Worm (Caenorhabditis elegans) whole organism, early embryonic: Measurements from ENCODE around the gene ins-32.

Source experiments
- B0310.2 ChIP-seq: sonication (generic microtip); optimal IDR thresholded peaks from 2 replicates; lab custom pipeline; 2016; ENCODE audit warnings: mild to moderate bottlenecking, missing genetic modification characterization, missing compliant biosample characterization
- F13C5.2 ChIP-seq: sonication (generic microtip); optimal IDR thresholded peaks from 2 replicates; lab custom pipeline; 2017; ENCODE audit warnings: mild to moderate bottlenecking, missing genetic modification characterization, inconsistent platforms, missing compliant biosample characterization
- aly-1 ChIP-seq: sonication (generic microtip); optimal IDR thresholded peaks from 2 replicates; lab custom pipeline; 2016; ENCODE audit warnings: missing genetic modification characterization, missing compliant biosample characterization
- ama-1 ChIP-seq: fragments of 150-350 bp; optimal IDR thresholded peaks from 2 replicates; lab custom pipeline; 2014
- ceh-13 ChIP-seq: fragments of 200-800 bp; sonication (Bioruptor generic); optimal IDR thresholded peaks from 2 replicates; lab custom pipeline; 2018; ENCODE audit warnings: mild to moderate bottlenecking, missing genetic modification characterization, missing compliant biosample characterization
- ceh-36 ChIP-seq: sonication (generic microtip); optimal IDR thresholded peaks from 2 replicates; lab custom pipeline; 2016; ENCODE audit warnings: missing genetic modification characterization, inconsistent platforms, missing compliant biosample characterization
- ets-7 ChIP-seq: sonication (generic microtip); optimal IDR thresholded peaks from 2 replicates; lab custom pipeline; 2016; ENCODE audit warnings: missing genotype, missing genetic modification characterization, missing compliant biosample characterization
- flt-1 ChIP-seq: fragments of 200-800 bp; sonication (Bioruptor generic); IDR thresholded peaks from 2 replicates; pipeline ENCODE4 v1.3.6; 2022; ENCODE audit warnings: missing genetic modification characterization, missing compliant biosample characterization
- hmbx-1 ChIP-seq: sonication (generic microtip); optimal IDR thresholded peaks from 2 replicates; lab custom pipeline; 2016; ENCODE audit warnings: mild to moderate bottlenecking, missing genetic modification characterization, missing compliant biosample characterization
- hmg-4 ChIP-seq: fragments of 200-800 bp; sonication (Bioruptor generic); optimal IDR thresholded peaks from 2 replicates; lab custom pipeline; 2018; ENCODE audit warnings: mild to moderate bottlenecking, missing genetic modification characterization, missing compliant biosample characterization
- hnd-1 ChIP-seq: sonication (generic microtip); optimal IDR thresholded peaks from 2 replicates; lab custom pipeline; 2016; ENCODE audit warnings: missing genetic modification characterization, missing compliant biosample characterization
- pes-1 ChIP-seq: fragments of 200-800 bp; sonication (Bioruptor generic); IDR thresholded peaks from 2 replicates; pipeline ENCODE4 v1.3.6; 2022; ENCODE audit warnings: missing genetic modification reagents, missing genetic modification characterization, missing compliant biosample characterization
- scrt-1 ChIP-seq: fragments of 200-800 bp; sonication (Bioruptor generic); IDR thresholded peaks from 2 replicates; pipeline ENCODE4 v1.3.6; 2022; ENCODE audit warnings: missing genetic modification characterization, missing compliant biosample characterization
- sea-1 ChIP-seq: fragments of 200-800 bp; sonication (Bioruptor generic); conservative IDR thresholded peaks from 2 replicates; pipeline ENCODE4 v1.3.6; 2022; ENCODE audit warnings: missing genetic modification characterization, missing compliant biosample characterization
- tbx-11 ChIP-seq: fragments of 200-800 bp; sonication (Bioruptor generic); IDR thresholded peaks from 2 replicates; pipeline ENCODE4 v1.3.6; 2022; ENCODE audit warnings: missing genetic modification characterization, missing compliant biosample characterization
- tbx-37 ChIP-seq: fragments of 200-800 bp; sonication (Bioruptor generic); conservative IDR thresholded peaks from 2 replicates; pipeline ENCODE4 v1.3.6; 2022; ENCODE audit warnings: missing genetic modification reagents, missing genetic modification characterization, missing compliant biosample characterization
- tra-4 ChIP-seq: sonication (generic microtip); optimal IDR thresholded peaks from 2 replicates; lab custom pipeline; 2017; ENCODE audit warnings: missing genetic modification characterization, missing compliant biosample characterization

ins-32 gene

DNA sequence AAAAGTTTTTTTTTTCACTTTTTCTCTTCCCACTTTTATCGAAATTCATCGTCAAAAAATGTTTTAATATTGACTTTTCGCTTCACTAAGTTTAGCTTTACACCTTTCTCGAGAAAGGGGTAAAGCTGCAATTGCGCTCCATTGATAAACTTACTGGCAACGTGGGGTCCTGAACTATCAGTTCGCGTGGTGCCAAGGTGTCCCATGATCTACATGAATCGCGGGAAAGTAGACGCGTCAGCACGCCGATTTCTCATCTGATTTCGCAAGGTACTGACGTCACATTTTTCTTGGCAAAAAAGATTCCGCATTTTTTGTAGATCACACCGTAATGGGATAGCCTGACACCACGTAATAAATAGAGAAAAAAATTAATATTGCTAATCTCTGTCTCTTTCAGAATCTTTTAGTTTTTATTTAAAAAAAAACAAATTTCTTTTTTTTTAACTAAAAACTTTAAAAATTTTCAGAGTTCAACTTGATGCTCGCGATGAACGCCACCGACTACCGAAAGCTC is 8.8 kb upstream of the ins-32 start, which contains the start of gene lido-15:
TSS of gene lido-15 (plus strand) at position 467 of the 517 bp plus-strand sequence.
- TF ChIP-seq ets-7 (tag; lab: Kevin White, UChicago) (no peak), ceh-13 (GFP tag; lab: Kevin White, UChicago) (no peak), ama-1 (lab: Kevin White, UChicago) (no peak), F13C5.2 (tag; lab: Kevin White, UChicago) (no peak), scrt-1 (GFP tag; lab: Robert Waterston, UW) (no peak), hmbx-1 (tag; lab: Kevin White, UChicago) (no peak), hmg-4 (GFP tag; lab: Kevin White, UChicago) (no peak), tbx-37 (no peak), tra-4 (tag; lab: Kevin White, UChicago) (no peak), tbx-11 (GFP tag; lab: Robert Waterston, UW) (no peak), B0310.2 (tag; lab: Kevin White, UChicago) (no peak), flt-1 (GFP tag; lab: Robert Waterston, UW) (no peak)

ce11 chrII:3810550-3810949 is 7.4 kb upstream of the ins-32 start:
- no peak for TF ChIP-seq ceh-13 (GFP tag; lab: Kevin White, UChicago)
- TF ChIP-seq ceh-36: no peak
- no peak for TF ChIP-seq tbx-37
- no peak for TF ChIP-seq B0310.2 (tag; lab: Kevin White, UChicago)
- no peak for TF ChIP-seq flt-1 (GFP tag; lab: Robert Waterston, UW)
- TF ChIP-seq hmg-4 (GFP tag; lab: Kevin White, UChicago): no peak
- no peak for TF ChIP-seq hmbx-1 (tag; lab: Kevin White, UChicago)
- no peak for TF ChIP-seq ets-7 (tag; lab: Kevin White, UChicago)
- no peak for TF ChIP-seq ama-1 (lab: Kevin White, UChicago)
- no peak for TF ChIP-seq tbx-11 (GFP tag; lab: Robert Waterston, UW)
- no peak for TF ChIP-seq aly-1

DNA sequence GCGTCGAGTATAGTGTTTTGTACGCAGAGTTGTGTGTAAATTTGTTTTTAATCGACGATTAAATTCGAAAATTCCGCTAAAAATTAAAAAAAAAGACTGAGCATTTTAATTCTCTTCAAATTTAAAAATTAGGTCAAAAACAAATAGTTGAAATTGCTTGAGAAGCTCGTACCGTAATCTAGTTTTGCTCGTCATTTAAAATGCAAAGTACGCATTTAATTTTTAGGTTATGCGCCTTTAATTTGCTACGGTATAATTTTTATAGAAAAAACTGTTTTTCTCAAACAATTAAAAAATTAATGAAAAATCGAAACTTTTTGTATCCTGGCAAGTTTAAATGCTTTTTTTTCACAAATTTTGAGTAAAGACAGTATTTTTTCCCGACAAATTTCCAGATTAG is 5.5 kb upstream of the ins-32 start:
- TF ChIP-seq pes-1 (GFP tag; lab: Robert Waterston, UW) (no peak), ama-1 (lab: Kevin White, UChicago) (no peak), ets-7 (tag; lab: Kevin White, UChicago) (no peak), aly-1 (no peak), sea-1 (GFP tag; lab: Robert Waterston, UW) (no peak), scrt-1 (GFP tag; lab: Robert Waterston, UW) (no peak), flt-1 (GFP tag; lab: Robert Waterston, UW) (no peak), ceh-36 (no peak), tbx-37 (no peak), hmbx-1 (tag; lab: Kevin White, UChicago) (no peak), F13C5.2 (tag; lab: Kevin White, UChicago) (no peak), hmg-4 (GFP tag; lab: Kevin White, UChicago) (no peak), tra-4 (tag; lab: Kevin White, UChicago) (no peak), hnd-1 (no peak), ceh-13 (GFP tag; lab: Kevin White, UChicago) (no peak), B0310.2 (tag; lab: Kevin White, UChicago) (no peak), tbx-11 (GFP tag; lab: Robert Waterston, UW) (no peak)

ce11 chrII:3808104-3808503 is 5.0 kb upstream of the ins-32 start, which contains the start of gene F54D10.5:
TSS of gene F54D10.5 (minus strand) at chrII:3808177.
- TF ChIP-seq pes-1 (GFP tag; lab: Robert Waterston, UW): peak; percentile 29; the same call in 1 of the 2 replicates
- peak; percentile 45 for TF ChIP-seq F13C5.2 (tag; lab: Kevin White, UChicago)
- no peak for TF ChIP-seq tbx-11 (GFP tag; lab: Robert Waterston, UW)
- TF ChIP-seq tra-4 (tag; lab: Kevin White, UChicago): no peak
- TF ChIP-seq ceh-36: no peak
- TF ChIP-seq aly-1: no peak
- peak; percentile 14; the same call in 1 of the 2 replicates for TF ChIP-seq flt-1 (GFP tag; lab: Robert Waterston, UW)
- TF ChIP-seq sea-1 (GFP tag; lab: Robert Waterston, UW): no peak
- no peak for TF ChIP-seq hmbx-1 (tag; lab: Kevin White, UChicago)
- TF ChIP-seq ets-7 (tag; lab: Kevin White, UChicago): no peak
- no peak for TF ChIP-seq hmg-4 (GFP tag; lab: Kevin White, UChicago)

DNA sequence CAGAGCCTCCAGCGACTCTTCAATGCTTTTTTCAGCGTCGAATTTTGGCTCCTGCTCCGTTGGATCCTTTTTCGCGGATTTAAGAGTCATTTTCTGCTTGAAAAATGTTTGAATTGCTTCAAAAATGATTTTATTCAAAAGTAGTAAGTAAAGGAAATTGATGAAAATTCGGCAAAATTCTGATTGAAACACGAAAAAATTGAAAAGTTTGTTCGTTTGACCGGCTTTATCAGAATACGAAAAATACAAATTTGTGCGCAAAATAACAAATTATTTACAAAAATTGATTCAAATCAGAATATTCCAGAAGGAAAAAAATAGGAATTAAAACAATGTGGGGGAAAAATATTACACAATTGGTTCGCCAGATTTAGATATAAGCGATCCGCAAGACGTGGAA is 3.8 kb upstream of the ins-32 start, which contains the start of gene F54D10.4:
TSS of gene F54D10.4 (minus strand) at position 101 of the 400 bp plus-strand sequence.
- no peak for TF ChIP-seq hmg-4 (GFP tag; lab: Kevin White, UChicago)
- TF ChIP-seq ceh-36: no peak
- TF ChIP-seq aly-1: no peak
- no peak for TF ChIP-seq sea-1 (GFP tag; lab: Robert Waterston, UW)
- no peak for TF ChIP-seq hnd-1
- no peak for TF ChIP-seq pes-1 (GFP tag; lab: Robert Waterston, UW)
- TF ChIP-seq ets-7 (tag; lab: Kevin White, UChicago): no peak
- TF ChIP-seq hmbx-1 (tag; lab: Kevin White, UChicago): no peak
- TF ChIP-seq tbx-11 (GFP tag; lab: Robert Waterston, UW): no peak
- no peak for TF ChIP-seq tra-4 (tag; lab: Kevin White, UChicago)
- no peak for TF ChIP-seq flt-1 (GFP tag; lab: Robert Waterston, UW)
- TF ChIP-seq ama-1 (lab: Kevin White, UChicago): no peak
- TF ChIP-seq F13C5.2 (tag; lab: Kevin White, UChicago): no peak

DNA sequence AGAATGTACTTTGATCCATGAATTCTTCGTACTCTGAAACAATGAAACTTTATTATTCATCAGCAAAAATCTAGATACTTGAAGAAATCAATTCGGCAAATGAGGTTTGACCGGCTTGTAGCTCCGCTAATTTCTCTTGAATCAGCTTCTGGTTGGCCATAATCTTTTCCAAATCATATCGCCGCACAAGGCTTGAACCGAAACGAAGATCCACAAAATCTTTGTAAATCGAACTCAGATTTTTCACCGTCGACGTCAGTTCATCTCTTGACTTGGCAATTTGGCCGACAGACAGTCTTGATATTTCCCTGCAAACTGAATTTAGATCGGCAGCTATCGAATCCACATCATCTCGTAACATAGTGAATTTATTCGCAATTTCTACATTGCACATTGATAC is 2.4 kb upstream of the ins-32 start:
- TF ChIP-seq ama-1 (lab: Kevin White, UChicago) (no peak), tbx-11 (GFP tag; lab: Robert Waterston, UW) (no peak)

DNA sequence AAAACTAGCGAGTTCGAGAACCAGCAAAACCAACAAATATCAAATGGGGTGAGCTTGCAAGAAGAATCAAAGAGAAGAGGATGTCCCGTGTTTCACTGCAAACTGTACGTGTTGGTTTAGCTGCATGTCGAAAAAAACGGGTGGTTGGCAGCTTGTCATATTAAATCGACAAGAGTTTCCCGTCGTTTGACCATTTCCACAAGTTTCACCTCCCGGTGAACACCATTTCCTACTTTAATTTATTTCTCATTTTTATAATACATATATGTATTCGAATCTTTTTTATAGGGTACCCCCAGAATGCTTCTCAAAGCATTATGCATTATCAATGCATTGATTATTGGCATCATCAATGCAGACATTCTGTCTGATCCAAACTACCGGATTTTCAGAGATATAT is 7.8 kb downstream of the ins-32 start, which contains the start of gene Y8A9A.2:
TSS of gene Y8A9A.2 (plus strand) at position 301 of the 400 bp plus-strand sequence.
- TF ChIP-seq ets-7 (tag; lab: Kevin White, UChicago) (no peak), ceh-36 (no peak), sea-1 (GFP tag; lab: Robert Waterston, UW) (no peak), tbx-11 (GFP tag; lab: Robert Waterston, UW) (no peak), hmg-4 (GFP tag; lab: Kevin White, UChicago) (no peak), B0310.2 (tag; lab: Kevin White, UChicago) (no peak), ama-1 (lab: Kevin White, UChicago) (no peak), tra-4 (tag; lab: Kevin White, UChicago) (no peak)
